Worm (Caenorhabditis elegans) whole organism, L1 larva: Measurements from ENCODE around the gene rpl-36.A.

Source experiments
- fkh-4 ChIP-seq: sonication (generic microtip); optimal IDR thresholded peaks from 2 replicates; lab custom pipeline; 2016; ENCODE audit warnings: missing compliant biosample characterization, missing genetic modification characterization, borderline replicate concordance
- mep-1 ChIP-seq: fragments of 150-350 bp; optimal IDR thresholded peaks from 2 replicates; lab custom pipeline; 2014; ENCODE audit warnings: missing biosample characterization, missing genetic modification characterization
- pqm-1 ChIP-seq: sonication (generic microtip); optimal IDR thresholded peaks from 3 replicates; lab custom pipeline; 2017; ENCODE audit warnings: missing biosample characterization, missing genetic modification characterization
- tbx-2 ChIP-seq: sonication (generic microtip); optimal IDR thresholded peaks from 2 replicates; lab custom pipeline; 2016; ENCODE audit warnings: missing genetic modification characterization, missing compliant biosample characterization

DNA sequence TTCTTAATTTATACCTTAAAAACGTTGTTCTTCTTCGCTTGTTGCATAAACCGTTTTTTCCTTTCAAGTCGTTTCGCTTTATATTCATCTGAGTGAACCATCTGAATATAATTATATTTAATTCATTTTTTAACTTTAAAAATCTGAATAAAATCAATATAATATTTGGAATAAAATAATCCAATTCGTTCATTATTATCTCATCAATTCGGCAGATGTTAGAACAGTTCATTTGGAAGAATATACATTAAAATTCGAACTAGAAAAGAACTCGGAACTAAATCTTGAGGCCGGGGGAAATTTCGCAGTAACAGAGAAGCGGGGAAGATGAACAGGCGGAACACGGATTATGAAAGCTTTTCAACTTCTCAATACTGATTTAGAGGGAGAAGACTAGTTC lies 48.1 kb downstream of the rpl-36.A start, which contains the start of gene F33A8.4:
- TF ChIP-seq pqm-1 = no peak
- no peak for TF ChIP-seq mep-1
- no peak for TF ChIP-seq tbx-2
- TF ChIP-seq fkh-4 (tag; lab: Kevin White, UChicago) = no peak
